Fruit fly (Drosophila melanogaster) whole organism, pupa: ENCODE data around the gene CG46516.
"Not testable (repeated sequence)": the region's sequence is repeated elsewhere in the genome, so short reads cannot be mapped to it uniquely, and the experiment has no call there.

Source experiments
- CG10348 ChIP-seq: fragments of 200-800 bp; sonication (Bioruptor generic); IDR thresholded peaks from 2 replicates; pipeline ENCODE4 v1.3.6; 2022; ENCODE audit warnings: missing biosample characterization, missing genetic modification characterization
- CG12605 ChIP-seq: fragments of 200-800 bp; sonication (Bioruptor generic); IDR thresholded peaks from 2 replicates; pipeline ENCODE4 v1.3.6; 2022; ENCODE audit warnings: missing biosample characterization, missing genetic modification characterization
- CG13204 ChIP-seq: fragments of 200-800 bp; sonication (Bioruptor generic); optimal IDR thresholded peaks from 2 replicates; lab custom pipeline; 2018; ENCODE audit warnings: missing biosample characterization, mild to moderate bottlenecking, missing genetic modification characterization, moderate library complexity
- CG15710 ChIP-seq: fragments of 200-800 bp; sonication (Bioruptor generic); optimal IDR thresholded peaks from 2 replicates; lab custom pipeline; 2018; ENCODE audit warnings: missing biosample characterization, mild to moderate bottlenecking, missing genetic modification characterization, moderate library complexity
- CG32121 ChIP-seq: fragments of 200-800 bp; sonication (Bioruptor generic); IDR thresholded peaks from 2 replicates; pipeline ENCODE4 v1.3.6; 2022; ENCODE audit warnings: missing biosample characterization, missing genetic modification characterization
- CG34367 ChIP-seq: fragments of 200-800 bp; sonication (Bioruptor generic); optimal IDR thresholded peaks from 2 replicates; lab custom pipeline; 2018; ENCODE audit warnings: missing biosample characterization, mild to moderate bottlenecking, missing genetic modification characterization
- CG8159 ChIP-seq: fragments of 200-800 bp; sonication (Bioruptor generic); optimal IDR thresholded peaks from 3 replicates; lab custom pipeline; 2018; ENCODE audit warnings: missing biosample characterization, mild to moderate bottlenecking, missing genetic modification characterization, moderate library complexity
- CG8301 ChIP-seq: fragments of 200-800 bp; sonication (Bioruptor generic); optimal IDR thresholded peaks from 2 replicates; lab custom pipeline; 2018; ENCODE audit warnings: missing biosample characterization, mild to moderate bottlenecking, missing genetic modification characterization
- EcR ChIP-seq: fragments of 200-800 bp; sonication (Bioruptor generic); optimal IDR thresholded peaks from 3 replicates; lab custom pipeline; 2019; ENCODE audit warnings: missing biosample characterization, missing genetic modification characterization, mild to moderate bottlenecking, moderate library complexity, missing genetic modification reagents
- Snoo ChIP-seq: fragments of 200-800 bp; sonication (Bioruptor generic); optimal IDR thresholded peaks from 3 replicates; lab custom pipeline; 2017; ENCODE audit warnings: missing biosample characterization, mild to moderate bottlenecking, missing genetic modification characterization, inconsistent platforms
- gl ChIP-seq: fragments of 200-800 bp; sonication (Bioruptor generic); optimal IDR thresholded peaks from 2 replicates; lab custom pipeline; 2018; ENCODE audit warnings: missing biosample characterization, mild to moderate bottlenecking, missing genetic modification characterization

dm6 chrX:22226273-22226672, 14.1 kb downstream of the CG46516 start, which contains the start of gene CG46518:
- not testable (repeated sequence) for TF ChIP-seq CG8159; CG8301 (tag; lab: Kevin White, UChicago); gl (tag; lab: Kevin White, UChicago); CG12605 (GFP tag; lab: Robert Waterston, UW); CG15710; CG10348 (GFP tag; lab: Robert Waterston, UW); EcR (GFP tag; lab: Kevin White, UChicago); Snoo (tag; lab: Kevin White, UChicago); CG32121; CG34367 (tag; lab: Kevin White, UChicago); CG13204 (GFP tag; lab: Kevin White, UChicago)
